Fruit fly (Drosophila melanogaster): ENCODE measurements around the gene Anp.
A peak's percentile ranks its signal among the peaks of the same experiment; 100 is the strongest.

Anp gene

dm6 chr3R:30208766-30209484 lies 823 bp upstream of the Anp start, which contains the start of gene RpS7 (continued):
- no peak for TF ChIP-seq CG15696 (tag; optimal IDR thresholded peaks at IDR 0.05)
- TF ChIP-seq CG1832 (GFP tag; optimal IDR thresholded peaks at IDR 0.05) = no peak
- peak; percentile 58 for TF ChIP-seq tio (GFP tag; optimal IDR thresholded peaks at IDR 0.05)
- TF ChIP-seq Hr51 (GFP tag; optimal IDR thresholded peaks at IDR 0.05) = peak; percentile 13 to 57
- 0 out of 2 replicates have a peak, but pooled peaks have one; percentile 43 for TF ChIP-seq CG32767 (GFP tag; IDR thresholded peaks at IDR 0.05)
- TF ChIP-seq CG16863 (GFP tag; optimal IDR thresholded peaks at IDR 0.05) = no peak
- peak; percentile 86 for TF ChIP-seq CG8388 (GFP tag; optimal IDR thresholded peaks at IDR 0.05)
- peak; percentile 72 for TF ChIP-seq CG12155 (GFP tag; optimal IDR thresholded peaks at IDR 0.05)
- TF ChIP-seq CG13287 (GFP tag; IDR thresholded peaks at IDR 0.05; ENCODE audit: partially characterized antibody) = peak; percentile 97
- TF ChIP-seq D19A (tag; optimal IDR thresholded peaks at IDR 0.05) = peak; percentile 31
- TF ChIP-seq CG8089 (GFP tag; optimal IDR thresholded peaks at IDR 0.05) = peak; percentile 27
- TF ChIP-seq abd-A (tag; optimal IDR thresholded peaks at IDR 0.05) = no peak
- peak; percentile 61 for TF ChIP-seq row (GFP tag; IDR thresholded peaks at IDR 0.05)
- TF ChIP-seq Hmr (GFP tag; optimal IDR thresholded peaks at IDR 0.05) = peak; percentile 85
- TF ChIP-seq CG6689 (GFP tag; IDR thresholded peaks at IDR 0.05) = peak; percentile 69
- TF ChIP-seq grn (GFP tag; optimal IDR thresholded peaks at IDR 0.05) = peak; percentile 5
- TF ChIP-seq klu (GFP tag; IDR thresholded peaks at IDR 0.05) = no peak
- TF ChIP-seq CG2199 (GFP tag; IDR thresholded peaks at IDR 0.05) = peak; percentile 75; the same call in 1 of the 3 replicates
- TF ChIP-seq Eip74EF (GFP tag; optimal IDR thresholded peaks at IDR 0.05) = peak in 1 of 2 experiments; percentile 75
- TF ChIP-seq lov (optimal IDR thresholded peaks at IDR 0.05) = no peak
- TF ChIP-seq lov (GFP tag; IDR thresholded peaks at IDR 0.05) = peak; percentile 89
- TF ChIP-seq scrt (GFP tag; optimal IDR thresholded peaks at IDR 0.05) = peak; percentile 75
- TF ChIP-seq bigmax (GFP tag; optimal IDR thresholded peaks at IDR 0.05) = peak; percentile 38
- TF ChIP-seq sqz (GFP tag; optimal IDR thresholded peaks at IDR 0.05) = peak; percentile 71
- peak in 1 of 3 experiments; percentile 30 for TF ChIP-seq lola (GFP tag; optimal IDR thresholded peaks at IDR 0.05)
- no peak for TF ChIP-seq tll (GFP tag; optimal IDR thresholded peaks at IDR 0.05)
- peak; percentile 88 for TF ChIP-seq wek (GFP tag; optimal IDR thresholded peaks at IDR 0.05)
- TF ChIP-seq zen (tag; optimal IDR thresholded peaks at IDR 0.05) = no peak
- no peak for TF ChIP-seq ftz-f1 (GFP tag; optimal IDR thresholded peaks at IDR 0.05)
- TF ChIP-seq ase (GFP tag; IDR thresholded peaks at IDR 0.05) = peak; percentile 83
- TF ChIP-seq gcm (GFP tag; optimal IDR thresholded peaks at IDR 0.05) = peak; percentile 74
- peak; percentile 30 for TF ChIP-seq CG1647 (GFP tag; optimal IDR thresholded peaks at IDR 0.05)
- TF ChIP-seq CG13775 (GFP tag; optimal IDR thresholded peaks at IDR 0.05) = peak; percentile 86
- TF ChIP-seq CG8924 (tag; optimal IDR thresholded peaks at IDR 0.05) = peak; percentile 62
- TF ChIP-seq MESR4 (GFP tag; optimal IDR thresholded peaks at IDR 0.05) = peak; percentile 97
- no peak for TF ChIP-seq Chrac-16 (GFP tag; optimal IDR thresholded peaks at IDR 0.05)
- TF ChIP-seq CG14965 (GFP tag; optimal IDR thresholded peaks at IDR 0.05; ENCODE audit: borderline replicate concordance) = no peak
- peak; percentile 79 for TF ChIP-seq CG9437 (GFP tag; optimal IDR thresholded peaks at IDR 0.05)
- no peak for TF ChIP-seq psq (GFP tag; optimal IDR thresholded peaks at IDR 0.05)
- TF ChIP-seq fd102C (GFP tag; optimal IDR thresholded peaks at IDR 0.05) = peak; percentile 63
- TF ChIP-seq nau (GFP tag; optimal IDR thresholded peaks at IDR 0.05) = peak; percentile 81
- TF ChIP-seq CG30431 (GFP tag; optimal IDR thresholded peaks at IDR 0.05) = peak; percentile 30
- TF ChIP-seq CG9797 (GFP tag; optimal IDR thresholded peaks at IDR 0.05) = peak; percentile 48
- peak; percentile 74 for TF ChIP-seq CG7271 (tag; optimal IDR thresholded peaks at IDR 0.05)
- peak; percentile 7 for TF ChIP-seq Atf-2 (GFP tag; optimal IDR thresholded peaks at IDR 0.05)
- peak; percentile 85 for TF ChIP-seq CG12071 (GFP tag; optimal IDR thresholded peaks at IDR 0.05)
- TF ChIP-seq run (tag; optimal IDR thresholded peaks at IDR 0.05) = peak; percentile 67
- peak; percentile 80 for TF ChIP-seq onecut (GFP tag; IDR thresholded peaks at IDR 0.05)
